Fruit fly (Drosophila melanogaster): Measurements from ENCODE around the gene Sema1a.

Sema1a gene

dm6 chr2L:8534515-8535295, 7.2 kb upstream of the Sema1a start (continued):
- TF ChIP-seq CG12744 (GFP tag; optimal IDR thresholded peaks at IDR 0.05) (peak; percentile 83), Fer1 (GFP tag; optimal IDR thresholded peaks at IDR 0.05) (peak; percentile 94), schlank (tag; optimal IDR thresholded peaks at IDR 0.05) (peak; percentile 64), CG9817 (tag; optimal IDR thresholded peaks at IDR 0.05) (peak; percentile 93), dmrt11E (tag; optimal IDR thresholded peaks at IDR 0.05) (peak; percentile 91), CG12391 (tag; optimal IDR thresholded peaks at IDR 0.05) (peak; percentile 96), sens (GFP tag) (peak; percentile 99), CG14441 (GFP tag; IDR thresholded peaks at IDR 0.05) (peak; percentile 95), CG13424 (tag; optimal IDR thresholded peaks at IDR 0.05) (peak; percentile 98), CG18262 (tag; optimal IDR thresholded peaks at IDR 0.05) (peak; percentile 95), CG9727 (GFP tag; optimal IDR thresholded peaks at IDR 0.05) (peak; percentile 57), seq (GFP tag; IDR thresholded peaks at IDR 0.05) (peak; percentile 96), sc (optimal IDR thresholded peaks at IDR 0.05) (no peak), sc (GFP tag; optimal IDR thresholded peaks at IDR 0.05) (peak; percentile 97), pzg (GFP tag; optimal IDR thresholded peaks at IDR 0.05) (no peak), nerfin-2 (GFP tag; IDR thresholded peaks at IDR 0.05; ENCODE audit: partially characterized antibody) (peak; percentile 77), sr (GFP tag; IDR thresholded peaks at IDR 0.05) (peak; percentile 70; the same call in 2 of the 3 replicates), emc (GFP tag; optimal IDR thresholded peaks at IDR 0.05) (peak; percentile 59), CG4282 (GFP tag; optimal IDR thresholded peaks at IDR 0.05) (peak; percentile 71), C15 (GFP tag; IDR thresholded peaks at IDR 0.05) (peak; percentile 68; the same call in 1 of the 3 replicates), salm (tag; optimal IDR thresholded peaks at IDR 0.05) (peak; percentile 96), fu2 (GFP tag; optimal IDR thresholded peaks at IDR 0.05) (peak; percentile 7), CG13296 (GFP tag; optimal IDR thresholded peaks at IDR 0.05) (peak; percentile 93), CG1024 (GFP tag; IDR thresholded peaks at IDR 0.05) (peak; percentile 86), mld (GFP tag; IDR thresholded peaks at IDR 0.05; ENCODE audit: partially characterized antibody) (no peak), Opbp (GFP tag; IDR thresholded peaks at IDR 0.05; ENCODE audit: partially characterized antibody) (no peak), Dll (GFP tag; IDR thresholded peaks at IDR 0.05; ENCODE audit: partially characterized antibody) (peak; percentile 58; the same call in 2 of the 4 replicates), CG2202 (tag; optimal IDR thresholded peaks at IDR 0.05) (peak; percentile 89), CG18764 (GFP tag; optimal IDR thresholded peaks at IDR 0.05) (peak; percentile 90), sna (GFP tag; IDR thresholded peaks at IDR 0.05; ENCODE audit: partially characterized antibody) (peak; percentile 65), ash1 (GFP tag; optimal IDR thresholded peaks at IDR 0.05) (no peak), dati (GFP tag; IDR thresholded peaks at IDR 0.05) (peak; percentile 91), PHDP (tag; optimal IDR thresholded peaks at IDR 0.05) (peak; percentile 96), hb (GFP tag; IDR thresholded peaks at IDR 0.05; ENCODE audit: partially characterized antibody) (no peak; the same call in 2 of the 3 replicates), tap (tag; optimal IDR thresholded peaks at IDR 0.05) (peak; percentile 97), CG4404 (GFP tag; IDR thresholded peaks at IDR 0.05) (peak; percentile 79), CG15011 (GFP tag; optimal IDR thresholded peaks at IDR 0.05) (peak; percentile 91), CG17912 (GFP tag; optimal IDR thresholded peaks at IDR 0.05) (peak; percentile 85), Nf-YA (GFP tag; IDR thresholded peaks at IDR 0.05) (peak; percentile 93), tna (GFP tag; IDR thresholded peaks at IDR 0.05; ENCODE audit: partially characterized antibody) (peak; percentile 57), CG18011 (GFP tag; optimal IDR thresholded peaks at IDR 0.05) (peak; percentile 75), CG13123 (GFP tag; optimal IDR thresholded peaks at IDR 0.05) (peak; percentile 87), Lim3 (GFP tag; IDR thresholded peaks at IDR 0.05) (peak; percentile 87; the same call in 1 of the 2 replicates), CG6175 (GFP tag; IDR thresholded peaks at IDR 0.05) (no peak; the same call in none of the 3 replicates), gro (GFP tag; optimal IDR thresholded peaks at IDR 0.05) (no peak), ttk (GFP tag; IDR thresholded peaks at IDR 0.05) (peak; percentile 95), Pdp1 (GFP tag; optimal IDR thresholded peaks at IDR 0.05) (peak; percentile 83 to 87), abd-A (tag; optimal IDR thresholded peaks at IDR 0.05) (peak; percentile 86)

All from whole organism, embryonic.